Fruit fly (Drosophila melanogaster) whole organism, embryonic: ENCODE measurements around the gene CG12608.
A peak's percentile ranks its signal among the peaks of the same experiment; 100 is the strongest.

Experiments
- Adf1 ChIP-seq: fragments of 200-800 bp; sonication (Bioruptor generic); IDR thresholded peaks from 2 replicates; pipeline ENCODE4 v1.3.6; 2022; ENCODE audit warnings: missing biosample characterization, missing genetic modification characterization
- CG11504 ChIP-seq: fragments of 200-800 bp; sonication (Bioruptor generic); optimal IDR thresholded peaks from 3 replicates; lab custom pipeline; 2019; ENCODE audit warnings: missing biosample characterization, mild to moderate bottlenecking, missing genetic modification characterization, moderate library complexity
- CG12299 ChIP-seq: fragments of 200-800 bp; sonication (Bioruptor generic); optimal IDR thresholded peaks from 2 replicates; lab custom pipeline; 2018; ENCODE audit warnings: missing biosample characterization, mild to moderate bottlenecking, missing genetic modification characterization
- CG12659 ChIP-seq: fragments of 200-800 bp; sonication (Bioruptor generic); optimal IDR thresholded peaks from 3 replicates; lab custom pipeline; 2017; ENCODE audit warnings: mild to moderate bottlenecking, missing biosample characterization, missing genetic modification reagents, missing genetic modification characterization
- CG12769 ChIP-seq: fragments of 200-800 bp; sonication (Bioruptor generic); optimal IDR thresholded peaks from 2 replicates; lab custom pipeline; 2019; ENCODE audit warnings: missing biosample characterization, mild to moderate bottlenecking, missing genetic modification characterization, moderate library complexity
- CG13624 ChIP-seq: fragments of 200-800 bp; sonication (Bioruptor generic); optimal IDR thresholded peaks from 2 replicates; lab custom pipeline; 2016; ENCODE audit warnings: missing biosample characterization, missing genetic modification characterization
- CG14710 ChIP-seq: fragments of 200-800 bp; sonication (Bioruptor generic); optimal IDR thresholded peaks from 3 replicates; lab custom pipeline; 2019; ENCODE audit warnings: missing biosample characterization, mild to moderate bottlenecking, missing genetic modification characterization, moderate library complexity
- CG15601 ChIP-seq: fragments of 200-800 bp; sonication (Bioruptor generic); optimal IDR thresholded peaks from 3 replicates; lab custom pipeline; 2019; ENCODE audit warnings: missing biosample characterization, mild to moderate bottlenecking, missing genetic modification characterization, moderate library complexity
- CG17186 ChIP-seq: fragments of 200-800 bp; sonication (Bioruptor generic); optimal IDR thresholded peaks from 3 replicates; lab custom pipeline; 2017; ENCODE audit warnings: missing biosample characterization, missing genetic modification reagents, missing genetic modification characterization
- CG17385 ChIP-seq: fragments of 200-800 bp; sonication (Bioruptor generic); optimal IDR thresholded peaks from 3 replicates; lab custom pipeline; 2018; ENCODE audit warnings: missing biosample characterization, mild to moderate bottlenecking, missing genetic modification characterization
- CG17829 ChIP-seq: fragments of 200-800 bp; optimal IDR thresholded peaks from 2 replicates; lab custom pipeline; 2019; ENCODE audit warnings: missing biosample characterization, mild to moderate bottlenecking, missing genetic modification characterization, moderate library complexity
- CG2199 ChIP-seq: fragments of 200-800 bp; sonication (Bioruptor generic); IDR thresholded peaks from 3 replicates; pipeline ENCODE4 v1.3.6; 2022; ENCODE audit warnings: missing biosample characterization, missing genetic modification characterization
- CG2678 ChIP-seq: fragments of 200-800 bp; sonication (Bioruptor generic); optimal IDR thresholded peaks from 3 replicates; lab custom pipeline; 2019; ENCODE audit warnings: missing biosample characterization, mild to moderate bottlenecking, missing genetic modification characterization, moderate library complexity
- CG3163 ChIP-seq: fragments of 200-800 bp; sonication (Bioruptor generic); optimal IDR thresholded peaks from 3 replicates; lab custom pipeline; 2016; ENCODE audit warnings: missing biosample characterization, missing genetic modification characterization
- CG5953 ChIP-seq: fragments of 200-800 bp; sonication (Bioruptor generic); IDR thresholded peaks from 2 replicates; pipeline ENCODE4 v1.3.6; 2022; ENCODE audit warnings: missing biosample characterization, missing genetic modification characterization
- CG6683 ChIP-seq: fragments of 200-800 bp; sonication (Bioruptor generic); optimal IDR thresholded peaks from 2 replicates; lab custom pipeline; 2017; ENCODE audit warnings: missing biosample characterization, mild to moderate bottlenecking, missing genetic modification characterization, missing genetic modification reagents
- CG7963 ChIP-seq: fragments of 200-800 bp; sonication (Bioruptor generic); IDR thresholded peaks from 3 replicates; pipeline ENCODE4 v1.3.6; 2022; ENCODE audit warnings: missing biosample characterization, missing genetic modification characterization; ENCODE audit not compliant: partially characterized antibody
- CG9437 ChIP-seq: fragments of 200-800 bp; sonication (Bioruptor generic); optimal IDR thresholded peaks from 2 replicates; lab custom pipeline; 2018; ENCODE audit warnings: missing biosample characterization, mild to moderate bottlenecking, missing genetic modification characterization
- Dll ChIP-seq: fragments of 200-800 bp; sonication (Bioruptor generic); IDR thresholded peaks from 4 replicates; pipeline ENCODE4 v1.3.6; 2022; ENCODE audit warnings: missing biosample characterization, missing genetic modification characterization; ENCODE audit not compliant: partially characterized antibody
- HLH4C ChIP-seq: fragments of 200-800 bp; sonication (Bioruptor generic); IDR thresholded peaks from 3 replicates; pipeline ENCODE4 v1.3.6; 2022; ENCODE audit warnings: missing biosample characterization, missing genetic modification characterization; ENCODE audit not compliant: partially characterized antibody
- HmgZ ChIP-seq: fragments of 200-800 bp; sonication (Bioruptor generic); optimal IDR thresholded peaks from 2 replicates; lab custom pipeline; 2018; ENCODE audit warnings: missing biosample characterization, mild to moderate bottlenecking, missing genetic modification characterization
- MBD-R2 ChIP-seq: fragments of 200-800 bp; sonication (Bioruptor generic); IDR thresholded peaks from 2 replicates; pipeline ENCODE4 v1.3.6; 2022; ENCODE audit warnings: missing biosample characterization, missing genetic modification characterization
- Mad ChIP-seq: fragments of 200-800 bp; sonication (Bioruptor generic); optimal IDR thresholded peaks from 2 replicates; lab custom pipeline; 2016; ENCODE audit warnings: missing biosample characterization, missing genetic modification characterization
- Opbp ChIP-seq: fragments of 200-800 bp; sonication (Bioruptor generic); IDR thresholded peaks from 3 replicates; pipeline ENCODE4 v1.3.6; 2022; ENCODE audit warnings: missing biosample characterization, missing genetic modification characterization; ENCODE audit not compliant: partially characterized antibody
- Spps ChIP-seq: fragments of 200-800 bp; sonication (Bioruptor generic); optimal IDR thresholded peaks from 2 replicates; lab custom pipeline; 2018; ENCODE audit warnings: missing biosample characterization, mild to moderate bottlenecking, missing genetic modification characterization
- TFAM ChIP-seq: fragments of 200-800 bp; sonication (Bioruptor generic); optimal IDR thresholded peaks from 2 replicates; lab custom pipeline; 2017; ENCODE audit warnings: missing biosample characterization, missing genetic modification characterization, inconsistent platforms
- Taf1 ChIP-seq: fragments of 200-800 bp; sonication (Bioruptor generic); IDR thresholded peaks from 2 replicates; pipeline ENCODE4 v1.3.6; 2022; ENCODE audit warnings: missing biosample characterization, missing genetic modification characterization
- abd-A ChIP-seq: fragments of 200-800 bp; sonication (Bioruptor generic); optimal IDR thresholded peaks from 3 replicates; lab custom pipeline; 2019; ENCODE audit warnings: missing biosample characterization, mild to moderate bottlenecking, missing genetic modification characterization, moderate library complexity
- bbx ChIP-seq: fragments of 200-800 bp; sonication (Bioruptor generic); IDR thresholded peaks from 2 replicates; pipeline ENCODE4 v1.3.6; 2022; ENCODE audit warnings: missing biosample characterization, missing genetic modification characterization; ENCODE audit not compliant: partially characterized antibody
- br ChIP-seq: fragments of >200 bp; optimal IDR thresholded peaks from 2 replicates; lab custom pipeline; 2017
- cg ChIP-seq: fragments of 200-800 bp; sonication (Bioruptor generic); optimal IDR thresholded peaks from 3 replicates; lab custom pipeline; 2019; ENCODE audit warnings: missing biosample characterization, mild to moderate bottlenecking, missing genetic modification characterization, moderate library complexity
- crol ChIP-seq: fragments of 200-800 bp; sonication (Bioruptor generic); IDR thresholded peaks from 2 replicates; pipeline ENCODE4 v1.3.6; 2022; ENCODE audit warnings: missing biosample characterization, missing genetic modification characterization
- crp ChIP-seq, 2 experiments: fragments of 200-800 bp; sonication (Bioruptor generic); optimal IDR thresholded peaks; 2 replicates in 1 of 2; 3 replicates in 1 of 2; lab custom pipeline; 2017; ENCODE audit warnings: missing biosample characterization in 2 of 2, missing genetic modification characterization in 2 of 2, mild to moderate bottlenecking in 1 of 2, moderate library complexity in 1 of 2
- dmrt99B ChIP-seq: fragments of 200-800 bp; sonication (Bioruptor generic); optimal IDR thresholded peaks from 2 replicates; lab custom pipeline; 2018; ENCODE audit warnings: missing biosample characterization, mild to moderate bottlenecking, missing genetic modification characterization, moderate library complexity
- insv ChIP-seq, 2 experiments: fragments of 200-800 bp; sonication (Bioruptor generic); optimal IDR thresholded peaks; 3 replicates each; lab custom pipeline; 2016 to 2018; ENCODE audit warnings: missing biosample characterization in 2 of 2, missing genetic modification characterization in 2 of 2
- nerfin-1 ChIP-seq: fragments of 200-800 bp; sonication (Bioruptor generic); optimal IDR thresholded peaks from 3 replicates; lab custom pipeline; 2019; ENCODE audit warnings: missing biosample characterization, mild to moderate bottlenecking, missing genetic modification characterization, moderate library complexity
- nmo ChIP-seq: fragments of 200-800 bp; sonication (Bioruptor generic); optimal IDR thresholded peaks from 2 replicates; lab custom pipeline; 2018; ENCODE audit warnings: missing biosample characterization, mild to moderate bottlenecking, missing genetic modification characterization, moderate library complexity
- phol ChIP-seq: fragments of 200-800 bp; sonication (Bioruptor generic); optimal IDR thresholded peaks from 3 replicates; lab custom pipeline; 2018; ENCODE audit warnings: missing biosample characterization, mild to moderate bottlenecking, missing genetic modification characterization, moderate library complexity
- pzg ChIP-seq: fragments of 200-800 bp; sonication (Bioruptor generic); optimal IDR thresholded peaks from 3 replicates; lab custom pipeline; 2018; ENCODE audit warnings: missing biosample characterization, mild to moderate bottlenecking, missing genetic modification characterization, moderate library complexity
- row ChIP-seq: fragments of 200-800 bp; sonication (Bioruptor generic); IDR thresholded peaks from 3 replicates; pipeline ENCODE4 v1.3.6; 2022; ENCODE audit warnings: missing biosample characterization, missing genetic modification characterization
- schlank ChIP-seq: fragments of 200-800 bp; sonication (Bioruptor generic); optimal IDR thresholded peaks from 2 replicates; lab custom pipeline; 2018; ENCODE audit warnings: missing biosample characterization, mild to moderate bottlenecking, missing genetic modification characterization
- seq ChIP-seq: fragments of 200-800 bp; sonication (Bioruptor generic); IDR thresholded peaks from 2 replicates; pipeline ENCODE4 v1.3.6; 2022; ENCODE audit warnings: missing biosample characterization, missing genetic modification characterization
- stwl ChIP-seq: fragments of 200-800 bp; sonication (Bioruptor generic); optimal IDR thresholded peaks from 3 replicates; lab custom pipeline; 2018; ENCODE audit warnings: missing biosample characterization, mild to moderate bottlenecking, missing genetic modification characterization, moderate library complexity
- tll ChIP-seq, 2 experiments: fragments of 200-800 bp in 1 of 2; fragments of >200 bp in 1 of 2; sonication (Bioruptor generic) in 1 of 2; optimal IDR thresholded peaks; 2 replicates each; lab custom pipeline; 2017 to 2019; ENCODE audit warnings: missing biosample characterization in 2 of 2, missing genetic modification characterization in 2 of 2, mild to moderate bottlenecking in 1 of 2, moderate library complexity in 1 of 2
- unc-4 ChIP-seq: fragments of 200-800 bp; sonication (Bioruptor generic); IDR thresholded peaks from 2 replicates; pipeline ENCODE4 v1.3.6; 2022; ENCODE audit warnings: missing biosample characterization, missing genetic modification characterization; ENCODE audit not compliant: partially characterized antibody
- unpg ChIP-seq: fragments of 200-800 bp; sonication (Bioruptor generic); optimal IDR thresholded peaks from 3 replicates; lab custom pipeline; 2018; ENCODE audit warnings: missing biosample characterization, mild to moderate bottlenecking, missing genetic modification characterization, moderate library complexity

Gene CG12608

DNA sequence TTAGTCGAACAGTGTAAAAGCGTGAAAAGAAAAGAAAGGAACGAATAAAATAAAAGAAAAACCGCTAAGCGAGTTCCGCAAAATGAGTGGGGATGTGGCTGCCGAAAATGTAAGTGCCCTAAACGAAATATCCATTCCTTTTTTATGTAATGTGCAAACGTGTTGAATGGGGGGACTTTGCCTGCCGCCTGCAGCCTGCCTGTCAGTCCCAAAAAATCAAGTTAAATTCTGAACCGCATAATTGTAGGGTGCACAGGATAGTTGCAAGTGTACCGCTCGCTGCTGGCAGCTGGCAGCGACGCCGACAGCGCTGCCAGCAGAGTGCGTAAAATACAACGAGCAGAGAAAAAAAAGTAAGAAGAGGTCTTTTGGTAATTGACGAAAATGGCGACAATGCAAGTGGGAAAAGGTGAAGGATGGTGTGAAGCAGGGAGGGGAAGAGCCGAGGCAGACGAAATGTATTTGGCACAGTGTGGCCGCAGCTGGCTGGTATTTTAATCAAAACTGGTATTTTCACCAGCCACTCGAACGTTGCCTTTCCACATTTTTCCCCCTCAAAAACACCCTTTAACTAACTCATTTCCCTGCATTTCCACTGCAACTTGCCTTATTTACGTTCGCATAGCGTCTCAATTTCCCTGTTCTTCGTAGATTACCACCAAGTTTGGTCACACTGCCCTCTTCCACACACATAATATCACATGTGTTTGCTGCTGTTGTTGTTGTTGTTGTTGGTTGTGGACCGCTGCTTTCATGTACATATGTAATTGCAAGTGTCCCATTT lies 24.5 kb downstream of the CG12608 start:
- peak; percentile 12 for TF ChIP-seq CG14710 (tag; lab: Kevin White, UChicago)
- TF ChIP-seq HLH4C (GFP tag; lab: Robert Waterston, UW): 0 out of 3 replicates have a peak, but pooled peaks have one; percentile 26
- no peak for TF ChIP-seq br (lab: Kevin White, UChicago)
- no peak for TF ChIP-seq unpg (GFP tag; lab: Kevin White, UChicago)
- TF ChIP-seq CG12299 (tag; lab: Kevin White, UChicago): no peak
- TF ChIP-seq CG17829 (tag; lab: Kevin White, UChicago): peak; percentile 33
- TF ChIP-seq HmgZ (tag; lab: Kevin White, UChicago): peak; percentile 62
- peak in 1 of 2 experiments; percentile 48 for TF ChIP-seq insv (GFP tag; optimal IDR thresholded peaks at IDR 0.05; lab: Kevin White, UChicago)
- TF ChIP-seq phol (tag; lab: Kevin White, UChicago): peak; percentile 76
- peak; percentile 6 for TF ChIP-seq abd-A
- TF ChIP-seq TFAM (GFP tag; lab: Kevin White, UChicago): no peak
- no peak for TF ChIP-seq Spps
- no peak for TF ChIP-seq Mad (GFP tag; lab: Kevin White, UChicago)
- TF ChIP-seq CG17186: peak; percentile 51
- TF ChIP-seq Adf1: peak; percentile 65
- TF ChIP-seq row (GFP tag; lab: Robert Waterston, UW): peak; percentile 28; the same call in 1 of the 3 replicates
- no peak for TF ChIP-seq schlank (tag; lab: Kevin White, UChicago)
- TF ChIP-seq dmrt99B: peak; percentile 2
- peak; percentile 73 for TF ChIP-seq stwl
- TF ChIP-seq cg (GFP tag; lab: Kevin White, UChicago): peak; percentile 55
- no peak for TF ChIP-seq CG17385 (GFP tag; lab: Kevin White, UChicago)
- TF ChIP-seq seq (GFP tag; lab: Robert Waterston, UW): 0 out of 2 replicates have a peak, but pooled peaks have one; percentile 13
- TF ChIP-seq MBD-R2 (GFP tag; lab: Robert Waterston, UW): peak; percentile 37; the same call in 1 of the 2 replicates
- TF ChIP-seq CG2199 (GFP tag; lab: Robert Waterston, UW): 0 out of 3 replicates have a peak, but pooled peaks have one; percentile 23
- TF ChIP-seq CG13624 (GFP tag; lab: Kevin White, UChicago): no peak
- peak; percentile 44 for TF ChIP-seq CG12769 (tag; lab: Kevin White, UChicago)
- peak; percentile 35 for TF ChIP-seq nerfin-1 (tag; lab: Kevin White, UChicago)
- no peak for TF ChIP-seq CG6683 (GFP tag; lab: Kevin White, UChicago)
- TF ChIP-seq CG2678 (tag; lab: Kevin White, UChicago): peak; percentile 11
- peak; percentile 97 for TF ChIP-seq crol (GFP tag; lab: Robert Waterston, UW)
- 0 out of 4 replicates have a peak, but pooled peaks have one; percentile 24 for TF ChIP-seq Dll
- no peak for TF ChIP-seq CG7963 (GFP tag; lab: Robert Waterston, UW)
- 0 out of 2 replicates have a peak, but pooled peaks have one; percentile 12 for TF ChIP-seq unc-4 (GFP tag; lab: Robert Waterston, UW)
- TF ChIP-seq CG5953 (GFP tag; lab: Robert Waterston, UW): no peak
- TF ChIP-seq CG3163 (GFP tag; lab: Kevin White, UChicago): no peak
- TF ChIP-seq CG15601: peak; percentile 8
- peak; percentile 26; the same call in 1 of the 2 replicates for TF ChIP-seq bbx (GFP tag; lab: Robert Waterston, UW)
- peak; percentile 71 for TF ChIP-seq pzg
- TF ChIP-seq CG9437 (GFP tag; lab: Kevin White, UChicago): peak; percentile 6
- no peak for TF ChIP-seq Taf1 (GFP tag; lab: Robert Waterston, UW)
- TF ChIP-seq CG11504 (tag; lab: Kevin White, UChicago): no peak
- TF ChIP-seq nmo (GFP tag; lab: Kevin White, UChicago): peak; percentile 24
- TF ChIP-seq tll (GFP tag; optimal IDR thresholded peaks at IDR 0.05; lab: Kevin White, UChicago): peak in 1 of 2 experiments; percentile 36
- TF ChIP-seq Opbp (GFP tag; lab: Robert Waterston, UW): peak; percentile 58; the same call in 2 of the 3 replicates
- peak in 1 of 2 experiments; percentile 64 for TF ChIP-seq crp (GFP tag; optimal IDR thresholded peaks at IDR 0.05; lab: Kevin White, UChicago)
- TF ChIP-seq CG12659 (GFP tag; lab: Kevin White, UChicago): peak; percentile 56
